Fruit fly (Drosophila melanogaster) S2 (cell line): ENCODE measurements around the gene Myc.

Experiments
- CG8478 ChIP-seq: fragments of >200 bp; optimal IDR thresholded peaks from 2 replicates; lab custom pipeline; 2018
- CTCF ChIP-seq, 2 experiments: fragments of >200 bp; optimal IDR thresholded peaks; 2 replicates each; lab custom pipeline; 2018

DNA sequence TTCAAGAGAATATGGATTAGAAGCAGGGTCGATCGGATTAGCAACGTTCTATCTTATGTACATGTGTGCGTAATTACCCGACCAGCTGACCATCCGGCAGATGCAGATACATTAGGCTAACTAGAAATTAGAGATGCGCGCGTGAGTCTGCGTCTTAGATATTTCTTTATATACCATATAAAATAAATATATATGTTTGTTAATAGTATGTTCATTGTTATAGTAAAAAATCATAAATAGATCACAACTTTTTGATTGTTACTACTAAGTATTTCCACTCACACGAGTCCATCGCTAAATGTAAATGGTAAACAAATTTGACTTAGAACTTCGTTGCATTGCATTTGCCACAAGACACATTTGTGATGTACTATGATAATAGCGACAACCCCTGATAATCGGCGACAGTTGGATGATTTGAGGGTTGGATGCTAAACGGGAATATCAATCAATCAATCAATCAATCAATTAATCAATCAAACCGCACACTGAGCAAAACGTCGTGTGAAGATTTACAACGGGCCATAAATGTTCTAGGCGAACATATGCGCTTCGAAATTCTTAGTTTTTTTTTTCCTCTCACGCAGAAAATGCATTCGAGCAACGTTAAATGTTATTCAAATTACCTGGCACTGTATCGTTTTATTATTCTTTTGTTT is 24.0 kb downstream of the Myc start:
- no peak for TF ChIP-seq CG8478 (lab: Kevin White, UChicago)
- no peak for TF ChIP-seq CTCF (optimal IDR thresholded peaks at IDR 0.05; lab: Kevin White, UChicago)
